Fruit fly (Drosophila melanogaster): ENCODE measurements around the gene tgo.

The tgo gene

DNA sequence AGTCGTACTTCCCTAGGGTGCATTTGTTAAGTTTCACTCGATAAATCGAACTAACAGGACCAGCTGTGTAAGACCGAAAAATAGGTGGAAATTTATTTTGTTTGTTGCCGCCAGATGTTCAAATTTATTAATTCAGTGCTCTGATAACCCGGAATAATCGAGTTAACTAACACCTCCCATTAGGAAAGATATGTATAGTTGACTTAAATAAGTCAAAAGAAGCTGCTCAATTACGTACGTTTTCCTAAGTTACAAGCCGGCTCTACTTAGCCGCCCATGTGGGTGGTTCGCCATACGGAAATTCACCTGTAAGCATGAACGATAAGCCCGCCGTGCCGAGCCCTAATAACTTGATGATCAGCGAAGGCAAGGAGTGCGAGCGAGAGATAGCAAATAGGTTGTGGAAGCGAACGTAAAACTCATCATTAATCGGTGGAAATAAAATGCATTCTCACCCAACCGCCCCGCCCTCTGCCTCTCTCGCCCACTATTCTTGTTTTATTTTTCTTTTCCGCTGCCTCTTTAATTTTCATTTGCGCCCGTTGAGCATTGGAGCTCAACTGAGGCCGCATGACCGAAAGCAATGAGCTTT lies 34.1 kb upstream of the tgo start (continued):
- TF ChIP-seq CG16863 (GFP tag; optimal IDR thresholded peaks at IDR 0.05): peak; percentile 8
- no peak for TF ChIP-seq crc (GFP tag; optimal IDR thresholded peaks at IDR 0.05)
- TF ChIP-seq pita (GFP tag; optimal IDR thresholded peaks at IDR 0.05): no peak
- TF ChIP-seq Sox102F (GFP tag; optimal IDR thresholded peaks at IDR 0.05): peak; percentile 55
- TF ChIP-seq cato (GFP tag; optimal IDR thresholded peaks at IDR 0.05; ENCODE audit: borderline replicate concordance): no peak
- peak; percentile 38 for TF ChIP-seq cwo (GFP tag; optimal IDR thresholded peaks at IDR 0.05)
- TF ChIP-seq CG17359 (tag; optimal IDR thresholded peaks at IDR 0.05): peak; percentile 28
- TF ChIP-seq Hsf (GFP tag; optimal IDR thresholded peaks at IDR 0.05): peak; percentile 1
- TF ChIP-seq Poxn (GFP tag; IDR thresholded peaks at IDR 0.05): no peak
- peak; percentile 34 for TF ChIP-seq pho (GFP tag; optimal IDR thresholded peaks at IDR 0.05)
- peak; percentile 73 for TF ChIP-seq CG11504 (tag; optimal IDR thresholded peaks at IDR 0.05)
- TF ChIP-seq dysf (GFP tag; IDR thresholded peaks at IDR 0.05): no peak
- TF ChIP-seq Nf-YA (GFP tag; IDR thresholded peaks at IDR 0.05): no peak
- TF ChIP-seq Oli (tag; optimal IDR thresholded peaks at IDR 0.05): peak; percentile 67
- peak in 1 of 2 experiments; percentile 18 for TF ChIP-seq chif (GFP tag; optimal IDR thresholded peaks at IDR 0.05)
- TF ChIP-seq D19B (GFP tag; optimal IDR thresholded peaks at IDR 0.05): peak; percentile 42
- peak; percentile 39 for TF ChIP-seq CG16815 (GFP tag; optimal IDR thresholded peaks at IDR 0.05)
- no peak for TF ChIP-seq CG11398 (GFP tag; optimal IDR thresholded peaks at IDR 0.05)
- no peak for TF ChIP-seq ara (GFP tag; IDR thresholded peaks at IDR 0.05)
- TF ChIP-seq CG31365 (tag; optimal IDR thresholded peaks at IDR 0.05): no peak
- peak; percentile 9 for TF ChIP-seq CG10274 (GFP tag; optimal IDR thresholded peaks at IDR 0.05)
- TF ChIP-seq Dad (GFP tag; optimal IDR thresholded peaks at IDR 0.05): no peak
- peak; percentile 78 for TF ChIP-seq Med (GFP tag)
- peak; percentile 4 for TF ChIP-seq CG10431 (GFP tag; optimal IDR thresholded peaks at IDR 0.05)
- no peak for TF ChIP-seq sim (GFP tag; IDR thresholded peaks at IDR 0.05)
- no peak for TF ChIP-seq Neu2 (GFP tag; optimal IDR thresholded peaks at IDR 0.05; ENCODE audit: borderline replicate concordance)
- peak; percentile 63 for TF ChIP-seq Dip3 (GFP tag; optimal IDR thresholded peaks at IDR 0.05)
- TF ChIP-seq CG33213 (GFP tag; optimal IDR thresholded peaks at IDR 0.05): no peak
- TF ChIP-seq fd102C (GFP tag; optimal IDR thresholded peaks at IDR 0.05): no peak
- TF ChIP-seq CG3281 (GFP tag; optimal IDR thresholded peaks at IDR 0.05): peak; percentile 58
- TF ChIP-seq CG9437 (GFP tag; optimal IDR thresholded peaks at IDR 0.05): peak; percentile 58
- peak; percentile 26 for TF ChIP-seq fd3F (GFP tag; optimal IDR thresholded peaks at IDR 0.05)
- peak; percentile 3 for TF ChIP-seq Hand (GFP tag; optimal IDR thresholded peaks at IDR 0.05)
- TF ChIP-seq phol (tag; optimal IDR thresholded peaks at IDR 0.05): peak; percentile 61
- no peak for TF ChIP-seq CG32532 (GFP tag; IDR thresholded peaks at IDR 0.05)
- peak; percentile 57 for TF ChIP-seq Myb (GFP tag; optimal IDR thresholded peaks at IDR 0.05)
- TF ChIP-seq Meics (GFP tag; optimal IDR thresholded peaks at IDR 0.05): peak; percentile 66
- peak; percentile 38 for TF ChIP-seq Ssrp (tag; optimal IDR thresholded peaks at IDR 0.05)
- TF ChIP-seq fu2 (GFP tag; optimal IDR thresholded peaks at IDR 0.05): peak; percentile 40

DNA sequence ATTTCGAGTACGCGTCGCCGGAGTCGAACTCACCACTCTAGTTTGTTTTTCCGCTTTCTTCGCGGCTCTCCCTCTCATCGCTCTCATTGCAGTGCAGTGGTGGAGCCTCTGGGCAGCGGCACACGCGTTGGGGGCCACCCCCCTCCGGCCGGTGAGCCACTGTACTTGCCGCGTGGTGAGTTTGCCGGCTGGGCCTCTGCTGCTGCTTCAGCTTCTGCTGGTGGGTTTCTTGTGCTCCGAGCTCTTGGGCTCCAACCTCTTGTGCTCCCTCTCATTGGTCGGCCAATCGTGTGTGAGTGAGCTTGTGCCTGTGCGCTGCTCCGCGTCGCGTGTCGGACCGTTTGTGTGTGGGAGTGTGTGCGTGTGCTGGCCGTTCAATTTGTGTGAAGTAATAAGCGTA lies 33.2 kb upstream of the tgo start:
- TF ChIP-seq CG14710 (tag; optimal IDR thresholded peaks at IDR 0.05) (no peak), CG3163 (GFP tag; optimal IDR thresholded peaks at IDR 0.05) (peak; percentile 79), CG7745 (tag; optimal IDR thresholded peaks at IDR 0.05) (peak; percentile 51), Atf3 (GFP tag; optimal IDR thresholded peaks at IDR 0.05) (peak; percentile 28), CG7357 (GFP tag; IDR thresholded peaks at IDR 0.05) (no peak), CG1233 (GFP tag; optimal IDR thresholded peaks at IDR 0.05) (no peak), Chrac-16 (GFP tag; optimal IDR thresholded peaks at IDR 0.05) (peak; percentile 35), emc (GFP tag; optimal IDR thresholded peaks at IDR 0.05) (no peak), bcd (GFP tag; optimal IDR thresholded peaks at IDR 0.05) (no peak), bowl (GFP tag; IDR thresholded peaks at IDR 0.05) (no peak), usp (GFP tag; optimal IDR thresholded peaks at IDR 0.05) (no peak), toy (GFP tag; IDR thresholded peaks at IDR 0.05) (no peak), sna (GFP tag; IDR thresholded peaks at IDR 0.05; ENCODE audit: partially characterized antibody) (no peak), scrt (GFP tag; optimal IDR thresholded peaks at IDR 0.05) (peak; percentile 62)

Data from whole organism, embryonic.